Worm (Caenorhabditis elegans) whole organism, L3 larva: ENCODE data around the gene btb-16.

Source experiments
- R02D3.7 ChIP-seq: fragments of 150-350 bp; optimal IDR thresholded peaks from 2 replicates; lab custom pipeline; 2014; ENCODE audit warnings: missing biosample characterization, missing genetic modification characterization
- aly-2 ChIP-seq: fragments of 150-350 bp; optimal IDR thresholded peaks from 2 replicates; lab custom pipeline; 2014; ENCODE audit warnings: missing biosample characterization, missing genetic modification characterization
- snpc-4 ChIP-seq: fragments of 150-350 bp; optimal IDR thresholded peaks from 2 replicates; lab custom pipeline; 2014; ENCODE audit warnings: missing biosample characterization, missing genetic modification characterization
- unc-39 ChIP-seq: sonication (generic microtip); optimal IDR thresholded peaks from 4 replicates; lab custom pipeline; 2017; ENCODE audit warnings: missing biosample characterization, missing genetic modification characterization

DNA sequence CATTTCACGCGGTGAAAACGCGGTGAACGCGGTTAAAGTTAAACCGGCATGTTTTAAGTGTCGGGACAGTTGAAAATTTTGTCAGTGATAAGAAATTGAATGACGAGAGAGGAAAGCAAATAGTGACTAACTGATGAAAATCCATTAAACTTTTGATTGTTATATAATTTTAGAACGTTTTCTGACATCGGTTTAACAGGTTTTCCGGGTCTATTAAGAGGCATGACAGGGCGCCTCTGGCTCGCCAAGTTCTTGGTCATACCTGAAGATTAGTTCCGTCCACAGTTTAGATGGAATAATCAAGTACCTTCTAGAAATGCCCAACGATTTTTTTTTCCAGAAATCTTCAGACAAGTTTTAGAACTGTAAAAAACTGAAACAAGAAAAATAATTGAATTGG lies 26.5 kb downstream of the btb-16 start, which contains the start of gene Y46D2A.2:
- TF ChIP-seq unc-39 (tag; lab: Kevin White, UChicago) (no peak), snpc-4 (tag; lab: Kevin White, UChicago) (no peak), R02D3.7 (tag; lab: Kevin White, UChicago) (no peak), aly-2 (tag; lab: Kevin White, UChicago) (no peak)
